Fruit fly (Drosophila melanogaster) whole organism, wandering third instar larva: ENCODE measurements around the gene Cpsf5.

Source experiments
- Abd-B ChIP-seq: fragments of >200 bp; optimal IDR thresholded peaks from 2 replicates; lab custom pipeline; 2017; ENCODE audit warnings: missing biosample characterization, missing genetic modification characterization
- CG9705 ChIP-seq: fragments of 200-800 bp; sonication (Bioruptor generic); optimal IDR thresholded peaks from 2 replicates; lab custom pipeline; 2018; ENCODE audit warnings: missing biosample characterization, mild to moderate bottlenecking, missing genetic modification characterization
- CrebA ChIP-seq: fragments of 200-800 bp; sonication (Bioruptor generic); optimal IDR thresholded peaks from 2 replicates; lab custom pipeline; 2016; ENCODE audit warnings: missing biosample characterization, mild to moderate bottlenecking, missing genetic modification characterization, borderline replicate concordance
- Dif ChIP-seq: fragments of 200-275, 200-300 bp; sonication (Bioruptor generic); optimal IDR thresholded peaks from 2 replicates; lab custom pipeline; 2018; ENCODE audit warnings: missing biosample characterization, missing genetic modification characterization; ENCODE audit not compliant: partially characterized antibody
- GATAd ChIP-seq: sonication (Bioruptor generic); optimal IDR thresholded peaks from 2 replicates; lab custom pipeline; 2016; ENCODE audit warnings: missing biosample characterization, missing genetic modification characterization
- HLH106 ChIP-seq: fragments of 200-800 bp; optimal IDR thresholded peaks from 3 replicates; lab custom pipeline; 2019; ENCODE audit warnings: missing biosample characterization, mild to moderate bottlenecking, missing genetic modification characterization, moderate library complexity
- Hnf4 ChIP-seq: fragments of 200-800 bp; sonication (Bioruptor generic); optimal IDR thresholded peaks from 2 replicates; lab custom pipeline; 2016; ENCODE audit warnings: missing biosample characterization, mild to moderate bottlenecking, missing genetic modification characterization
- Hr78 ChIP-seq: fragments of >200 bp; optimal IDR thresholded peaks from 2 replicates; lab custom pipeline; 2017; ENCODE audit warnings: missing biosample characterization, missing genetic modification characterization
- Jra ChIP-seq: sonication (Bioruptor generic); optimal IDR thresholded peaks from 2 replicates; lab custom pipeline; 2016; ENCODE audit warnings: missing biosample characterization, missing genetic modification characterization
- Mio ChIP-seq: sonication (Bioruptor generic); optimal IDR thresholded peaks from 2 replicates; lab custom pipeline; 2016; ENCODE audit warnings: missing biosample characterization, missing genetic modification characterization
- Myc ChIP-seq: fragments of >200 bp; optimal IDR thresholded peaks from 2 replicates; lab custom pipeline; 2017
- N ChIP-seq: fragments of >200 bp; optimal IDR thresholded peaks from 2 replicates; lab custom pipeline; 2018; ENCODE audit warnings: missing biosample characterization, missing external identifiers, missing genetic modification characterization
- OdsH ChIP-seq: fragments of 200-800 bp; sonication (Bioruptor generic); optimal IDR thresholded peaks from 2 replicates; lab custom pipeline; 2016; ENCODE audit warnings: missing biosample characterization, mild to moderate bottlenecking, missing genetic modification characterization
- Sp1 ChIP-seq: fragments of 200-800 bp; sonication (Bioruptor generic); optimal IDR thresholded peaks from 3 replicates; lab custom pipeline; 2019; ENCODE audit warnings: missing biosample characterization, mild to moderate bottlenecking, missing genetic modification characterization, moderate library complexity
- Vsx2 ChIP-seq: fragments of 200-300, 225-300 bp; sonication (Bioruptor generic); optimal IDR thresholded peaks from 2 replicates; lab custom pipeline; 2018; ENCODE audit warnings: missing biosample characterization, missing genetic modification characterization; ENCODE audit not compliant: partially characterized antibody
- br ChIP-seq: fragments of 200-800 bp; sonication (Bioruptor generic); optimal IDR thresholded peaks from 2 replicates; lab custom pipeline; 2016; ENCODE audit warnings: missing biosample characterization, missing genetic modification characterization
- dl ChIP-seq, 2 experiments: fragments of 175-275, 200-275 bp in 1 of 2; fragments of 200-275 bp in 1 of 2; sonication (Bioruptor generic); optimal IDR thresholded peaks; lab custom pipeline; 2018; ENCODE audit warnings: mild to moderate bottlenecking in 2 of 2, missing biosample characterization in 2 of 2, missing genetic modification characterization in 2 of 2, moderate library complexity in 2 of 2; ENCODE audit not compliant: partially characterized antibody in 2 of 2, insufficient read depth in 1 of 2
- dsf ChIP-seq: sonication (Bioruptor generic); optimal IDR thresholded peaks from 2 replicates; lab custom pipeline; 2016; ENCODE audit warnings: missing biosample characterization, missing genetic modification characterization, borderline replicate concordance
- ey ChIP-seq: fragments of 200-800 bp; sonication (Bioruptor generic); optimal IDR thresholded peaks from 2 replicates; lab custom pipeline; 2016; ENCODE audit warnings: missing biosample characterization, missing genetic modification characterization
- foxo ChIP-seq, 2 experiments: fragments of 200-800 bp; sonication (Bioruptor generic); optimal IDR thresholded peaks; 2 replicates in 1 of 2; 3 replicates in 1 of 2; lab custom pipeline; 2016 to 2017; ENCODE audit warnings: missing biosample characterization in 2 of 2, missing genetic modification characterization in 2 of 2
- h ChIP-seq: fragments of 200-800 bp; sonication (Bioruptor generic); optimal IDR thresholded peaks from 3 replicates; lab custom pipeline; 2016; ENCODE audit warnings: missing biosample characterization, mild to moderate bottlenecking, missing genetic modification characterization
- jim ChIP-seq: fragments of 175-275, 200-325 bp; sonication (Bioruptor generic); optimal IDR thresholded peaks from 2 replicates; lab custom pipeline; 2016; ENCODE audit warnings: missing biosample characterization, mild to moderate bottlenecking, missing genetic modification characterization
- lola ChIP-seq: fragments of >200 bp; optimal IDR thresholded peaks from 2 replicates; lab custom pipeline; 2017; ENCODE audit warnings: missing biosample characterization, missing genetic modification characterization
- pan ChIP-seq: fragments of >200 bp; optimal IDR thresholded peaks from 2 replicates; lab custom pipeline; 2017
- psq ChIP-seq: fragments of 200-800 bp; sonication (Bioruptor generic); optimal IDR thresholded peaks from 3 replicates; lab custom pipeline; 2017; ENCODE audit warnings: missing biosample characterization, mild to moderate bottlenecking, missing genetic modification characterization, moderate library complexity
- rgr ChIP-seq: fragments of 200-800 bp; sonication (Bioruptor generic); optimal IDR thresholded peaks from 3 replicates; lab custom pipeline; 2016; ENCODE audit warnings: missing biosample characterization, mild to moderate bottlenecking, missing genetic modification characterization
- woc ChIP-seq: sonication (Bioruptor generic); optimal IDR thresholded peaks from 2 replicates; lab custom pipeline; 2016; ENCODE audit warnings: missing biosample characterization, mild to moderate bottlenecking, missing genetic modification characterization

The Cpsf5 gene

DNA sequence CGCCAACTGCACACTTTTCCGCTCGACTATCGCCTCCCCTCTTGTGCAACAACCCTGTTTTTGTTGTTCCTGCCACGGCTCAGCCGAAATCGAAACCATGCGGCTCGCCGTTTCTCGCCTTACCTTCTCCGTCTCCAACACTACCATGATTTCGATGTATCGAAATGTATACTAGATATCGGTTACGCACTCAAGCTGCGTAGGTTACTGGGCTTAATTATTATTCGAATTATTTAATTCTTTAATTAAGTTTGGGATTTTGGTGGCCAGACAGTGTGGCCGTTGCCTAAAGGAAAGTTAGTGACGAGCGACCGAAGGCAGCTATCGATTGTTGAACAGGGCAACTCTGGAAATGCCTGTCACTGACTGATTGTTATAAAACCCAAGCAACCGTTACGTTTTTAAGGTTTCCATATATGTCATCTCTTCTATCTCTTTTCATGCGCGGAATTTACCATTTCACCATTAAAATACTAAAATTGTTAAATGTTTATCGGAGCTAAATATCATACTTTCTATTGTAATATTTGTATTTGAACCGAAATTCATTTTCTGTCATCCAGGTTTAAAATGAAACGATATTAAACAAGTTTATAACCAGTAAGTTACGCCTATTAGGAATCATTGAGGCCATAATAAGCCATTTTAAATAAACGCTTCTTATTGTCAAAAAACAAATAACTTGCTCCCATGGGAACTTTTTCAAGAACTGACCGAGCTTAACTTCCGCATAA, 8.5 kb upstream of the Cpsf5 start, which contains the start of gene eIF4E1 (continued):
- TF ChIP-seq woc (GFP tag; lab: Kevin White, UChicago) (no peak), jim (GFP tag; lab: Kevin White, UChicago) (no peak), Hnf4 (no peak), br (GFP tag; lab: Kevin White, UChicago) (peak; percentile 12), Sp1 (GFP tag; lab: Kevin White, UChicago) (peak; percentile 36), Hr78 (no peak), GATAd (GFP tag; lab: Kevin White, UChicago) (no peak), Dif (GFP tag; lab: Kevin White, UChicago) (peak; percentile 53), pan (lab: Kevin White, UChicago) (no peak)

DNA sequence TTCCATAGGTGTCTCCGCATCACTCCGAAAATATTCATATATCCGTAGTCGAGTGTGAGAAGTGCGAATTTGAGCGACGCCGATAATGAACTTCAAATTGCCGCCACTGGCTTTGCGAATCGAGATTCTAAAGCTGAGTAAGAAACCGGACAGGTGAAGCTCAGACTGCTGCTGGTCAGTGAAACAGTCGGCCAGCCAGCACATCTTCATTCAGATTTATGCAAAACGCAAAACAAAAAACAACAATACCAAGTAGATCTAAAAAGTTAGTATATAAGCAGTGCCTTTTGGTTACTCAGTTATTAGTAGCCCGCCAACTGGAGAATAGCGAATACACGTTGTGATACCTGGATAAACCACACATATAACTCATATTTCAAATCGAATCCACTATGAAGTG, 6.3 kb upstream of the Cpsf5 start, which contains the start of gene Cpr67B:
Gene Cpr67B (plus strand): TSS at position 301 of the 400 bp plus-strand sequence.
- no peak for TF ChIP-seq pan (lab: Kevin White, UChicago)
- no peak for TF ChIP-seq lola (GFP tag; lab: Kevin White, UChicago)
- TF ChIP-seq rgr, result no peak
- no peak for TF ChIP-seq Vsx2
- TF ChIP-seq jim (GFP tag; lab: Kevin White, UChicago), result no peak
- no peak for TF ChIP-seq Myc
- no peak for TF ChIP-seq Abd-B
- no peak for TF ChIP-seq h (GFP tag; lab: Kevin White, UChicago)
- no peak for TF ChIP-seq N
- no peak for TF ChIP-seq Mio
- TF ChIP-seq dl (GFP tag; optimal IDR thresholded peaks at IDR 0.05; lab: Kevin White, UChicago; ENCODE audit: insufficient read depth in 1 of 2, partially characterized antibody in 2 of 2), result no peak
- no peak for TF ChIP-seq foxo (GFP tag; optimal IDR thresholded peaks at IDR 0.05; lab: Kevin White, UChicago)
- TF ChIP-seq OdsH (GFP tag; lab: Kevin White, UChicago), result no peak
- no peak for TF ChIP-seq dsf
- no peak for TF ChIP-seq Dif (GFP tag; lab: Kevin White, UChicago)
- no peak for TF ChIP-seq Jra (GFP tag; lab: Kevin White, UChicago)

DNA sequence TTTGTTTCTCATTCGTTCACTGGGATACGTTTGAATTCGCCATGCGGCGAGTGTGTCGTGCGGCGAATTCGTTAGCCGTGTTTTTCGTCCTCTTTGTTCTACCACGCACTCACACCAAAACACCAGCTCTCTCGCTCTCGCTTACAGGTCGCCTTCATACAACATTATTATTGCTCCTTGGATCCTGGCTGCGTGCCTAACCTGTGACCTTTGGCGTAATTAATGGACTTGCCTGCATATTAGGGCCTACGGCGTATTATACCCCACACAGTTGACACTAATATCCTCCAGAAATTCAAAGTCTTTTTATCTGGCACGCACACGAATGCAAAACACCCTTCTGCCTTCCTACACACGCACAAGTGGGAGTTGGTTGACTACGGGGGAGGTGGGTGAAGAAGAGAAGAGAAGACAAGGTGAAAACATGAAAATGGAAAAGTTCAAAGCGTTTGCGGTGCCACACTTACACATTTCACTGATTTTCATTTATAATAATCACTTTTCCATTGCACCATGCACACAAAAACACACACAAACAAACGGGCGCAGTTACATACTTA, 728 bp upstream of the Cpsf5 start:
- TF ChIP-seq HLH106 (tag; lab: Kevin White, UChicago), result no peak
- no peak for TF ChIP-seq N
- peak; percentile 15 for TF ChIP-seq psq
- TF ChIP-seq, all 38 proteins: peak for 1

DNA sequence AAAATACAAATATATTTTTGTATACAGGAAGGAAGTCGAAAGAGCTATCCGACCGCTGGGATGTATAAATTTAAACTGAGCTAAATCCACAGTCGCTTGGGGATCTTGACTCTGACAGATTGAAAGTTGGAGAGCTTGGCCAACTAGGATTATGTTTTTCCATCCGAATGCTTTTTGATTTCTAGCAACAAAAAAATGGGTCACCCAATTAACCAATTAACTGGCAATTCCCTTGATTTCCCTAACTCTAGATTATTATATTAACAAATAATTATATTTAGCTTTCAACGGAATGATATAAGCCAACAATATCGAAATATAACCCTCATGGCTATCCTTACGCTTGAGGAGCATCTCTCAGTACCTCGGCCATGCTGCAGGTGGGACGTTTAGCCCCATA, 6.5 kb downstream of the Cpsf5 start, which contains the start of gene CG3982:
Gene CG3982 (minus strand): TSS at position 101 of the 400 bp plus-strand sequence.
- no peak for TF ChIP-seq Hr78
- no peak for TF ChIP-seq HLH106 (tag; lab: Kevin White, UChicago)
- TF ChIP-seq CrebA (GFP tag; lab: Kevin White, UChicago), result no peak
- TF ChIP-seq CG9705 (GFP tag; lab: Kevin White, UChicago), result no peak
- no peak for TF ChIP-seq dsf
- TF ChIP-seq jim (GFP tag; lab: Kevin White, UChicago), result no peak
- no peak for TF ChIP-seq dl (GFP tag; optimal IDR thresholded peaks at IDR 0.05; lab: Kevin White, UChicago; ENCODE audit: insufficient read depth in 1 of 2, partially characterized antibody in 2 of 2)
- TF ChIP-seq pan (lab: Kevin White, UChicago), result no peak
- no peak for TF ChIP-seq ey (GFP tag; lab: Kevin White, UChicago)
- TF ChIP-seq N, result no peak
- no peak for TF ChIP-seq psq
- TF ChIP-seq woc (GFP tag; lab: Kevin White, UChicago), result no peak
- TF ChIP-seq OdsH (GFP tag; lab: Kevin White, UChicago), result no peak
- no peak for TF ChIP-seq Mio
- no peak for TF ChIP-seq lola (GFP tag; lab: Kevin White, UChicago)

DNA sequence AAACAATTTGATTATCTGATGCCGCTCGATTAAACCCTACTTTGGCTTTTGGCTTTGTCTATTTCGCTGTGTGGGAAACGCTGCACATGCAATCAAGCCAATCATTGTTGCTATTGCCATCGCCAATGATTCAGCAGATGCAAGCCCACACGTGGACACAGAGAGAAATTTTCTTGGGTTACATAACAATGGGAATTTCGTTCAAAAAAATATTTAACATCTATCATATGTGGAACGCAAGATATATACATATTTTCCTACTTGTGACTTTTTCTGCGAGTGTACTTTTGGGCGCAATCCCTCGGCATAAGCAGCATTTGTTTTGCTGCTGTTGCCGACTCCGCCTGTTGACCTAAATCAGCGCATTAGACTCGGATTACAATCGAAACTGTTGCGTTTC, 8.5 kb downstream of the Cpsf5 start:
- TF ChIP-seq h (GFP tag; lab: Kevin White, UChicago) (peak; percentile 37), woc (GFP tag; lab: Kevin White, UChicago) (no peak)
- TF ChIP-seq, all 38 proteins: peak for 1
